Worm (Caenorhabditis elegans): ENCODE data around the gene znf-474.

Gene znf-474

DNA sequence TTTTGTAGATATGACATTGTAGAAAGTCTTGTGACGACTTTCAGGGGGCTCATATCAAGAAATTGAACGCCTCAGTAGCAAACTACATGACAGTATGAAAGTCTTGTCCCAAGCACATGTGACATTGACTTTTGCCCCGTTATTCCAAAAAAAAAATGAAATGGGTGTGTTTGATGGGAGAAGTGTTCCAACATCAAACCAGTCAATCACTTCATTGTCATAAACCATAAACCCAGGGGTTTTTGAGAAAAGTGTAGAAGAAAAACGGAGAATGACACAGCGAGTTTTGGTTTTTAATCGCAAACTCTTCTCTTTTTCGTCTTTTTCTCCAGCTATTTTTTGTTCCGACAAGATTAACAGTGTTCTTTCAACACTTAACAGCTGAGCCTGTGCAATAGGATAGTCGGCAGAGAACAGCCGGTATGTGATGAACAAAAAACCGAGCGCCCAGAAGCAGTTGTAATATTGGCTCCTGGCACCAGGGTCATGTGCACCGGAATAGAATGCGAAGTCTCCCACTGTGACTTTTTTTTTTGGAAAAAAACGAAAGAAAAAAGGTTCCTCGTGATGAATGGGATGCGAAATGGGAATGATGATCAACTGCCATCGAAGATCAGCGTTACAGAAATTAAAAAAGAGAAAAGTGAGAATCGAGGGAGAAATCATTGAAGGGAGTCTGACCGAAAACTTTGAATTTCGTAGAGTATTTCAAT, 36.3 kb downstream of the znf-474 start (continued):
- TF ChIP-seq spr-3 (GFP tag; optimal IDR thresholded peaks at IDR 0.05) (no peak), duxl-1 (tag; optimal IDR thresholded peaks at IDR 0.05; ENCODE audit: poor library complexity) (no peak), Y105C5A.15 (GFP tag; IDR thresholded peaks at IDR 0.05) (no peak), F44E2.7 (GFP tag; IDR thresholded peaks at IDR 0.05) (no peak), Y5F2A.4 (GFP tag; optimal IDR thresholded peaks at IDR 0.05) (no peak), lin-38 (GFP tag; IDR thresholded peaks at IDR 0.05) (no peak), vab-7 (GFP tag; IDR thresholded peaks at IDR 0.05) (no peak), dmd-6 (GFP tag; IDR thresholded peaks at IDR 0.05) (peak; percentile 33), Y75B8A.6 (GFP tag; IDR thresholded peaks at IDR 0.05) (no peak), nhr-76 (tag; optimal IDR thresholded peaks at IDR 0.05) (no peak), nhr-25 (tag; optimal IDR thresholded peaks at IDR 0.05; ENCODE audit: borderline replicate concordance, insufficient read depth) (no peak), F26F4.8 (GFP tag; conservative IDR thresholded peaks at IDR 0.05) (no peak), lim-7 (GFP tag; IDR thresholded peaks at IDR 0.05) (no peak), egl-43 (GFP tag; IDR thresholded peaks at IDR 0.05) (no peak), dmd-9 (GFP tag; IDR thresholded peaks at IDR 0.05) (no peak), ceh-82 (tag; optimal IDR thresholded peaks at IDR 0.05) (no peak), hmg-1.1 (GFP tag; IDR thresholded peaks at IDR 0.05) (no peak), ztf-11 (tag; optimal IDR thresholded peaks at IDR 0.05) (no peak), mxl-2 (GFP tag; conservative IDR thresholded peaks at IDR 0.05) (no peak), ZK546.5 (tag; optimal IDR thresholded peaks at IDR 0.05) (no peak), egl-27 (tag; optimal IDR thresholded peaks at IDR 0.05) (no peak), pqm-1 (tag; optimal IDR thresholded peaks at IDR 0.05) (no peak), nhr-6 (tag; optimal IDR thresholded peaks at IDR 0.05) (no peak), lir-3 (tag; optimal IDR thresholded peaks at IDR 0.05) (no peak), lin-39 (tag; optimal IDR thresholded peaks at IDR 0.05) (no peak), ama-1 (optimal IDR thresholded peaks at IDR 0.05) (no peak), set-16 (GFP tag; IDR thresholded peaks at IDR 0.05) (no peak), unc-62 (GFP tag; optimal IDR thresholded peaks at IDR 0.05 in 1 of 2) (peak in 1 of 2 experiments; percentile 1), unc-62 (tag; optimal IDR thresholded peaks at IDR 0.05) (no peak), spr-1 (tag; optimal IDR thresholded peaks at IDR 0.05) (no peak), php-3 (GFP tag; IDR thresholded peaks at IDR 0.05) (no peak), hlh-11 (tag; optimal IDR thresholded peaks at IDR 0.05) (peak; percentile 87), nhr-237 (tag; optimal IDR thresholded peaks at IDR 0.05) (no peak), fos-1 (tag; optimal IDR thresholded peaks at IDR 0.05) (no peak), mdt-29 (GFP tag; IDR thresholded peaks at IDR 0.05) (no peak), ceh-28 (tag; optimal IDR thresholded peaks at IDR 0.05) (no peak), lin-13 (GFP tag; optimal IDR thresholded peaks at IDR 0.05) (no peak), ceh-20 (GFP tag; IDR thresholded peaks at IDR 0.05) (peak; percentile 50; the same call in 1 of the 2 replicates), tra-1 (GFP tag; IDR thresholded peaks at IDR 0.05) (0 out of 2 replicates have a peak, but pooled peaks have one; percentile 5), mdl-1 (tag; optimal IDR thresholded peaks at IDR 0.05) (no peak), aha-1 (tag) (peak; percentile 1), zfp-3 (GFP tag; conservative IDR thresholded peaks at IDR 0.05) (no peak)

ce11 chrX:12186592-12186991, 36.9 kb downstream of the znf-474 start:
- TF ChIP-seq unc-39 (tag; optimal IDR thresholded peaks at IDR 0.05), result no peak
- TF ChIP-seq D1046.2 (GFP tag; IDR thresholded peaks at IDR 0.05), result no peak
- TF ChIP-seq aha-1 (tag), result peak; percentile 92
